Worm (Caenorhabditis elegans): ENCODE results near the gene E02C12.9.

E02C12.9 gene

DNA sequence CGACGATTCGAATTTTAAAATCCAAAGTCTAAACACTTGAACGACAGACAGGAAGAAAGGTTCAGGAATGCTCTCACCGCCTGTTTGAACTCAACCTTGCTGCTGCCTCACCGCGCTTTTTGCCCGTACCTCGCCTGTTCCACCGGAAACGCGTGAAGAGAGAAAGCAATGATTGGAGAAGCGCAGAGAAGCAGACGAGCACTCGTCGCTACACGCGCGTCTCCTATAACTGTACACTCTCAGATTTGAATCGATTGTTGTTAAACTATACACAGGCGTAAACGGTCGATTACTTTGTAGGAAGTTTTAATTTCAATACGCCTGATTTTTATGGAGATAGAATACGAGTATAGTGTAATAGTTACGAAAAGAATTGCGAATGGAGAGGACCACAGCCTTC is 49.2 kb upstream of the E02C12.9 start (continued):
- TF ChIP-seq alr-1 (tag; optimal IDR thresholded peaks at IDR 0.05; ENCODE audit: borderline replicate concordance) (no peak), mab-9 (GFP tag; IDR thresholded peaks at IDR 0.05) (no peak), hpl-2 (GFP tag; optimal IDR thresholded peaks at IDR 0.05) (no peak), lin-15B (tag; optimal IDR thresholded peaks at IDR 0.05) (no peak), nhr-11 (tag; optimal IDR thresholded peaks at IDR 0.05) (no peak), C16A3.4 (tag; optimal IDR thresholded peaks at IDR 0.05) (no peak), efl-1 (optimal IDR thresholded peaks at IDR 0.05) (peak in 1 of 2 experiments; percentile 17), efl-1 (GFP tag; optimal IDR thresholded peaks at IDR 0.05 in 1 of 2) (peak in 1 of 2 experiments; percentile 75), ces-1 (GFP tag; optimal IDR thresholded peaks at IDR 0.05) (no peak), mef-2 (tag; optimal IDR thresholded peaks at IDR 0.05) (no peak), nhr-76 (tag; optimal IDR thresholded peaks at IDR 0.05) (no peak), egl-27 (tag; optimal IDR thresholded peaks at IDR 0.05) (no peak), nhr-28 (tag; optimal IDR thresholded peaks at IDR 0.05) (no peak), lsy-2 (tag; optimal IDR thresholded peaks at IDR 0.05) (peak in 1 of 2 experiments; percentile 20), elt-3 (tag; optimal IDR thresholded peaks at IDR 0.05) (peak in 1 of 6 experiments; percentile 26), nhr-47 (tag; optimal IDR thresholded peaks at IDR 0.05) (no peak), zag-1 (tag; optimal IDR thresholded peaks at IDR 0.05) (no peak), nhr-90 (tag; optimal IDR thresholded peaks at IDR 0.05; ENCODE audit: poor library complexity) (no peak), fkh-10 (GFP tag; optimal IDR thresholded peaks at IDR 0.05) (no peak), unc-30 (tag; optimal IDR thresholded peaks at IDR 0.05) (no peak), lin-35 (GFP tag; optimal IDR thresholded peaks at IDR 0.05) (peak in 1 of 2 experiments; percentile 59), snu-23 (GFP tag; optimal IDR thresholded peaks at IDR 0.05) (peak; percentile 32), hlh-4 (tag; optimal IDR thresholded peaks at IDR 0.05) (no peak), aha-1 (tag; optimal IDR thresholded peaks at IDR 0.05) (no peak), nhr-12 (tag; optimal IDR thresholded peaks at IDR 0.05) (no peak), lir-3 (tag; optimal IDR thresholded peaks at IDR 0.05; ENCODE audit: poor library complexity) (no peak), sptf-1 (tag; optimal IDR thresholded peaks at IDR 0.05) (no peak), lin-14 (GFP tag; optimal IDR thresholded peaks at IDR 0.05) (peak; percentile 75), unc-98 (GFP tag; IDR thresholded peaks at IDR 0.05) (no peak), tlp-1 (tag; optimal IDR thresholded peaks at IDR 0.05) (no peak), nhr-237 (tag; optimal IDR thresholded peaks at IDR 0.05) (no peak), mep-1 (tag; optimal IDR thresholded peaks at IDR 0.05) (peak; percentile 13), sox-4 (tag; optimal IDR thresholded peaks at IDR 0.05) (no peak), Y116A8C.19 (tag; optimal IDR thresholded peaks at IDR 0.05; ENCODE audit: borderline replicate concordance) (no peak), snpc-4 (tag; optimal IDR thresholded peaks at IDR 0.05) (no peak), ztf-11 (tag; optimal IDR thresholded peaks at IDR 0.05) (no peak), nhr-19 (GFP tag; conservative IDR thresholded peaks at IDR 0.05) (no peak), nhr-85 (tag) (no peak), isw-1 (GFP tag; IDR thresholded peaks at IDR 0.05) (no peak), unc-130 (tag; optimal IDR thresholded peaks at IDR 0.05) (no peak), ama-1 (optimal IDR thresholded peaks at IDR 0.05) (no peak), nhr-77 (tag; optimal IDR thresholded peaks at IDR 0.05) (peak; percentile 25), ceh-8 (GFP tag; optimal IDR thresholded peaks at IDR 0.05) (no peak), mdl-1 (tag; optimal IDR thresholded peaks at IDR 0.05) (peak in 1 of 2 experiments; percentile 57), pax-3 (tag; optimal IDR thresholded peaks at IDR 0.05) (no peak)

- TF ChIP-seq lin-15B (tag; optimal IDR thresholded peaks at IDR 0.05): no peak
- TF ChIP-seq mef-2 (tag; optimal IDR thresholded peaks at IDR 0.05): no peak
- TF ChIP-seq ztf-11 (tag; optimal IDR thresholded peaks at IDR 0.05): no peak
- TF ChIP-seq lin-14 (GFP tag; optimal IDR thresholded peaks at IDR 0.05): peak; percentile 57
- no peak for TF ChIP-seq Y116A8C.19 (tag; optimal IDR thresholded peaks at IDR 0.05; ENCODE audit: borderline replicate concordance)
- no peak for TF ChIP-seq egl-13 (tag; optimal IDR thresholded peaks at IDR 0.05)
- TF ChIP-seq pqm-1 (tag; optimal IDR thresholded peaks at IDR 0.05): no peak
- TF ChIP-seq mab-9 (GFP tag; IDR thresholded peaks at IDR 0.05): no peak
- peak; percentile 29 for TF ChIP-seq blmp-1 (tag; optimal IDR thresholded peaks at IDR 0.05)
- no peak for TF ChIP-seq elt-2 (tag; optimal IDR thresholded peaks at IDR 0.05)
- no peak for TF ChIP-seq ceh-82 (tag; optimal IDR thresholded peaks at IDR 0.05)
- no peak for TF ChIP-seq unc-98 (GFP tag; IDR thresholded peaks at IDR 0.05)
- TF ChIP-seq mep-1 (tag; optimal IDR thresholded peaks at IDR 0.05): no peak
- TF ChIP-seq lsy-2 (tag; optimal IDR thresholded peaks at IDR 0.05): no peak
- peak; percentile 22 for TF ChIP-seq snu-23 (GFP tag; optimal IDR thresholded peaks at IDR 0.05)
- TF ChIP-seq ets-5 (GFP tag; IDR thresholded peaks at IDR 0.05): no peak
- TF ChIP-seq unc-130 (tag; optimal IDR thresholded peaks at IDR 0.05): no peak
- peak; percentile 84 for TF ChIP-seq nhr-85 (tag)
- no peak for TF ChIP-seq nhr-11 (tag; optimal IDR thresholded peaks at IDR 0.05)
- TF ChIP-seq elt-3 (tag; optimal IDR thresholded peaks at IDR 0.05): no peak
- no peak for TF ChIP-seq isw-1 (GFP tag; IDR thresholded peaks at IDR 0.05)
Observed at ce11 chrV:9423539-9423938, 48.3 kb upstream of the E02C12.9 start.

All from whole organism, L1 larva.